ENCODE assay signal across 5 worm cellular contexts in the genomic region with DNA sequence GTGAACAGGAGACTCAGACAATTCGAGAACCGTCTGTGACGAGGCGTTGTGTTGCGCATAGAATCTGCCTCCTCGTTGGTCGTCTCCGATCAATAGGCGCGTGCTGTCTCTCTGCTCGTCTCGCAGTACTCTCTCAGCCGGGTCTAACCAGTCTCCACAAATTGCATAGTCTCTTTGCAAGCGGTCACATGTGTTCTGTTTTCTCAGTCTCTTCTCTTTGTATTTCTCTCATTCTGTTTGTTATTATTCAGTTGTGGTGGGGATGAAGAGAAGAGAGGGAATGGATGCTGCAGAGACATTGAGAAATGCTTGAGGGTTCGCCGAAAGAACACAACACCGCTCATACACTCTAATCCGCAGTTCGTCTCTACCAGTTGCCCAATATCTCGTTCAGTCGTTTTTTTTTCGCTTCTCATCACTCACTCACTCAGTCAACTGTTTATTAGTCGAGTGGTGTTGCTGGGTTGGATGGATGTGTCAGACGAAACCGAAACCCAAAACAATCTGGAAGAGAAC.
TF ChIP-seq lines count a peak whose summit lies in the region.

No protein-coding gene starts in this region.

TF ChIP-seq in whole organism, L1 larva, 84 proteins besides CTCF, POLR2A, EP300 and RAD21 (continues in another document):
- TF ChIP-seq pag-3 (tag; optimal IDR thresholded peaks at IDR 0.05; lab: Kevin White, UChicago; ENCODE audit: borderline replicate concordance, insufficient read depth) (peak; percentile 51), mab-9 (GFP tag; IDR thresholded peaks at IDR 0.05; lab: Robert Waterston, UW) (peak; percentile 82), lin-39 (tag; optimal IDR thresholded peaks at IDR 0.05; lab: Kevin White, UChicago) (peak; percentile 77), grh-1 (GFP tag; IDR thresholded peaks at IDR 0.05; lab: Robert Waterston, UW) (peak; percentile 90), egl-13 (tag; optimal IDR thresholded peaks at IDR 0.05; lab: Kevin White, UChicago) (peak; percentile 83), dsc-1 (tag; optimal IDR thresholded peaks at IDR 0.05; lab: Kevin White, UChicago) (peak; percentile 90), nhr-237 (tag; optimal IDR thresholded peaks at IDR 0.05; lab: Kevin White, UChicago) (peak; percentile 91), dpl-1 (GFP tag; optimal IDR thresholded peaks at IDR 0.05; lab: Kevin White, UChicago) (peak; percentile 71 to 75 (median 74)), blmp-1 (tag; optimal IDR thresholded peaks at IDR 0.05; lab: Kevin White, UChicago) (peak; percentile 89), rnt-1 (tag; optimal IDR thresholded peaks at IDR 0.05; lab: Kevin White, UChicago) (peak; percentile 92), unc-30 (tag; optimal IDR thresholded peaks at IDR 0.05; lab: Kevin White, UChicago) (no peak), nhr-90 (tag; optimal IDR thresholded peaks at IDR 0.05; lab: Kevin White, UChicago; ENCODE audit: poor library complexity) (peak; percentile 89), jun-1 (tag; optimal IDR thresholded peaks at IDR 0.05; lab: Kevin White, UChicago) (peak; percentile 94), C04F5.9 (tag; optimal IDR thresholded peaks at IDR 0.05; lab: Kevin White, UChicago) (peak; percentile 43), nhr-47 (tag; optimal IDR thresholded peaks at IDR 0.05; lab: Kevin White, UChicago) (peak; percentile 97), sup-37 (GFP tag; optimal IDR thresholded peaks at IDR 0.05; lab: Kevin White, UChicago) (peak; percentile 79)

TF ChIP-seq in whole organism, L3 larva, 47 proteins besides CTCF, POLR2A, EP300 and RAD21 (continues in another document):
- TF ChIP-seq unc-39 (tag; optimal IDR thresholded peaks at IDR 0.05; lab: Kevin White, UChicago), result peak; percentile 28
- no peak for TF ChIP-seq ceh-9 (tag; optimal IDR thresholded peaks at IDR 0.05; lab: Kevin White, UChicago)
- peak; percentile 98 for TF ChIP-seq nfya-1 (tag; optimal IDR thresholded peaks at IDR 0.05; lab: Kevin White, UChicago; ENCODE audit: insufficient read depth)
- TF ChIP-seq egl-27 (tag; optimal IDR thresholded peaks at IDR 0.05; lab: Kevin White, UChicago), result peak; percentile 85
- peak; percentile 69 for TF ChIP-seq nhr-77 (tag; optimal IDR thresholded peaks at IDR 0.05; lab: Kevin White, UChicago)
- TF ChIP-seq fkh-2 (tag; optimal IDR thresholded peaks at IDR 0.05; lab: Kevin White, UChicago), result peak; percentile 64
- TF ChIP-seq nhr-43 (tag; optimal IDR thresholded peaks at IDR 0.05; lab: Kevin White, UChicago; ENCODE audit: poor library complexity, severe bottlenecking), result peak; percentile 93
- peak; percentile 15 for TF ChIP-seq ZK546.5 (tag; optimal IDR thresholded peaks at IDR 0.05; lab: Kevin White, UChicago)
- TF ChIP-seq eor-1 (tag; optimal IDR thresholded peaks at IDR 0.05; lab: Kevin White, UChicago), result no peak
- TF ChIP-seq pqm-1 (tag; optimal IDR thresholded peaks at IDR 0.05; lab: Kevin White, UChicago), result peak; percentile 84
- TF ChIP-seq snpc-4 (tag; optimal IDR thresholded peaks at IDR 0.05; lab: Kevin White, UChicago), result peak; percentile 88
- peak; percentile 98 for TF ChIP-seq nhr-23 (tag; optimal IDR thresholded peaks at IDR 0.05; lab: Kevin White, UChicago)
- peak; percentile 43 for TF ChIP-seq ceh-16 (tag; optimal IDR thresholded peaks at IDR 0.05; lab: Kevin White, UChicago)
- TF ChIP-seq zag-1 (tag; optimal IDR thresholded peaks at IDR 0.05; lab: Kevin White, UChicago), result peak; percentile 54
- peak; percentile 20 for TF ChIP-seq ama-1 (optimal IDR thresholded peaks at IDR 0.05; lab: Kevin White, UChicago)
- no peak for TF ChIP-seq daf-12 (tag; optimal IDR thresholded peaks at IDR 0.05; lab: Kevin White, UChicago)
- peak; percentile 98 for TF ChIP-seq jun-1 (tag; optimal IDR thresholded peaks at IDR 0.05; lab: Kevin White, UChicago)

TF ChIP-seq in whole organism, early embryonic, 17 proteins besides CTCF, POLR2A, EP300 and RAD21:
- no peak for TF ChIP-seq tbx-37 (GFP tag; conservative IDR thresholded peaks at IDR 0.05; lab: Robert Waterston, UW)
- TF ChIP-seq sea-1 (GFP tag; conservative IDR thresholded peaks at IDR 0.05; lab: Robert Waterston, UW), result no peak
- TF ChIP-seq ets-7 (tag; optimal IDR thresholded peaks at IDR 0.05; lab: Kevin White, UChicago), result no peak
- TF ChIP-seq tra-4 (tag; optimal IDR thresholded peaks at IDR 0.05; lab: Kevin White, UChicago), result no peak
- TF ChIP-seq aly-1 (tag; optimal IDR thresholded peaks at IDR 0.05; lab: Kevin White, UChicago), result no peak
- TF ChIP-seq ama-1 (optimal IDR thresholded peaks at IDR 0.05; lab: Kevin White, UChicago), result no peak
- no peak for TF ChIP-seq flt-1 (GFP tag; IDR thresholded peaks at IDR 0.05; lab: Robert Waterston, UW)
- peak; percentile 43 for TF ChIP-seq pes-1 (GFP tag; IDR thresholded peaks at IDR 0.05; lab: Robert Waterston, UW)
- TF ChIP-seq B0310.2 (tag; optimal IDR thresholded peaks at IDR 0.05; lab: Kevin White, UChicago), result no peak
- TF ChIP-seq ceh-36 (tag; optimal IDR thresholded peaks at IDR 0.05; lab: Kevin White, UChicago), result peak; percentile 55
- no peak for TF ChIP-seq hnd-1 (tag; optimal IDR thresholded peaks at IDR 0.05; lab: Kevin White, UChicago)
- no peak for TF ChIP-seq hmbx-1 (tag; optimal IDR thresholded peaks at IDR 0.05; lab: Kevin White, UChicago)
- TF ChIP-seq hmg-4 (GFP tag; optimal IDR thresholded peaks at IDR 0.05; lab: Kevin White, UChicago), result peak; percentile 84
- peak; percentile 66 for TF ChIP-seq F13C5.2 (tag; optimal IDR thresholded peaks at IDR 0.05; lab: Kevin White, UChicago)
- TF ChIP-seq tbx-11 (GFP tag; IDR thresholded peaks at IDR 0.05; lab: Robert Waterston, UW), result no peak

TF ChIP-seq in whole organism, midembryonic, 9 proteins besides CTCF, POLR2A, EP300 and RAD21:
- no peak for TF ChIP-seq ref-1 (GFP tag; conservative IDR thresholded peaks at IDR 0.05; lab: Robert Waterston, UW)
- peak; percentile 55; the same call in 1 of the 2 replicates for TF ChIP-seq flt-1 (GFP tag; IDR thresholded peaks at IDR 0.05; lab: Robert Waterston, UW)
- peak; percentile 89 for TF ChIP-seq T22C8.4 (GFP tag; IDR thresholded peaks at IDR 0.05; lab: Robert Waterston, UW)
- peak; percentile 80; the same call in 1 of the 2 replicates for TF ChIP-seq ztf-29 (GFP tag; IDR thresholded peaks at IDR 0.05; lab: Robert Waterston, UW)
- TF ChIP-seq ztf-23 (GFP tag; IDR thresholded peaks at IDR 0.05; lab: Robert Waterston, UW), result no peak
- peak; percentile 97 for TF ChIP-seq cog-1 (tag; optimal IDR thresholded peaks at IDR 0.05; lab: Kevin White, UChicago)
TF ChIP-seq in whole organism, midembryonic: peak in this region for 4.

TF ChIP-seq in whole organism, young adult, 124 proteins besides CTCF, POLR2A, EP300 and RAD21 (continues in another document):
- no peak for TF ChIP-seq snpc-1.3 (tag; optimal IDR thresholded peaks at IDR 0.05; lab: Kevin White, UChicago; ENCODE audit: insufficient read depth)
- no peak for TF ChIP-seq F33H1.4 (GFP tag; IDR thresholded peaks at IDR 0.05; lab: Robert Waterston, UW)
- no peak for TF ChIP-seq F57C9.4 (tag; optimal IDR thresholded peaks at IDR 0.05; lab: Kevin White, UChicago)
- peak; percentile 77 for TF ChIP-seq lin-54 (GFP tag; optimal IDR thresholded peaks at IDR 0.05; lab: Kevin White, UChicago)
- no peak for TF ChIP-seq lsy-27 (tag; optimal IDR thresholded peaks at IDR 0.05; lab: Kevin White, UChicago; ENCODE audit: borderline replicate concordance, insufficient read depth)
- no peak for TF ChIP-seq egrh-3 (GFP tag; IDR thresholded peaks at IDR 0.05; lab: Robert Waterston, UW)
- no peak for TF ChIP-seq T26A5.8 (tag; optimal IDR thresholded peaks at IDR 0.05; lab: Kevin White, UChicago)
- TF ChIP-seq ztf-22 (GFP tag; optimal IDR thresholded peaks at IDR 0.05; lab: Kevin White, UChicago), result peak; percentile 54
- TF ChIP-seq snpc-3.4 (tag; optimal IDR thresholded peaks at IDR 0.05; lab: Kevin White, UChicago), result no peak
- no peak for TF ChIP-seq hlh-12 (tag; optimal IDR thresholded peaks at IDR 0.05; lab: Kevin White, UChicago)
- no peak for TF ChIP-seq hlh-26 (GFP tag; conservative IDR thresholded peaks at IDR 0.05; lab: Robert Waterston, UW)
- peak; percentile 25 for TF ChIP-seq snpc-4 (GFP tag; optimal IDR thresholded peaks at IDR 0.05; lab: Kevin White, UChicago)
- TF ChIP-seq snpc-4 (tag; optimal IDR thresholded peaks at IDR 0.05; lab: Kevin White, UChicago), result peak in 3 of 4 experiments; percentile 49 to 78 (median 64)
- no peak for TF ChIP-seq Y95B8A.8 (GFP tag; IDR thresholded peaks at IDR 0.05; lab: Robert Waterston, UW)
- no peak for TF ChIP-seq aptf-3 (GFP tag; IDR thresholded peaks at IDR 0.05; lab: Robert Waterston, UW)
- no peak for TF ChIP-seq ztf-28 (GFP tag; IDR thresholded peaks at IDR 0.05; lab: Robert Waterston, UW)
- TF ChIP-seq ztf-3 (GFP tag; optimal IDR thresholded peaks at IDR 0.05; lab: Kevin White, UChicago), result peak; percentile 77
- no peak for TF ChIP-seq nhr-179 (tag; optimal IDR thresholded peaks at IDR 0.05; lab: Kevin White, UChicago)
- peak; percentile 84 for TF ChIP-seq pbrm-1 (GFP tag; IDR thresholded peaks at IDR 0.05; lab: Robert Waterston, UW)
- TF ChIP-seq Y53G8AR.9 (GFP tag; conservative IDR thresholded peaks at IDR 0.05; lab: Robert Waterston, UW), result peak; percentile 62
- peak; percentile 93 for TF ChIP-seq ceh-27 (GFP tag; optimal IDR thresholded peaks at IDR 0.05; lab: Kevin White, UChicago)
- peak; percentile 76 for TF ChIP-seq T07F8.4 (tag; optimal IDR thresholded peaks at IDR 0.05; lab: Kevin White, UChicago)
- TF ChIP-seq let-526 (GFP tag; IDR thresholded peaks at IDR 0.05; lab: Robert Waterston, UW), result peak; percentile 84
- no peak for TF ChIP-seq ceh-58 (GFP tag; IDR thresholded peaks at IDR 0.05; lab: Robert Waterston, UW)
- no peak for TF ChIP-seq B0261.1 (tag; optimal IDR thresholded peaks at IDR 0.05; lab: Kevin White, UChicago)
- TF ChIP-seq K12H6.12 (tag; optimal IDR thresholded peaks at IDR 0.05; lab: Kevin White, UChicago), result peak; percentile 95
- TF ChIP-seq ceh-40 (GFP tag; IDR thresholded peaks at IDR 0.05; lab: Robert Waterston, UW), result no peak
- peak; percentile 91 for TF ChIP-seq ekl-4 (GFP tag; IDR thresholded peaks at IDR 0.05; lab: Robert Waterston, UW)
- TF ChIP-seq tbp1 (GFP tag; optimal IDR thresholded peaks at IDR 0.05; lab: Kevin White, UChicago), result peak; percentile 53
- TF ChIP-seq attf-6 (GFP tag; IDR thresholded peaks at IDR 0.05; lab: Robert Waterston, UW), result no peak
- TF ChIP-seq unc-130 (GFP tag; optimal IDR thresholded peaks at IDR 0.05; lab: Kevin White, UChicago), result peak; percentile 2
- TF ChIP-seq B0336.3 (GFP tag; IDR thresholded peaks at IDR 0.05; lab: Robert Waterston, UW), result peak; percentile 90
- no peak for TF ChIP-seq lsl-1 (GFP tag; optimal IDR thresholded peaks at IDR 0.05; lab: Kevin White, UChicago)
- no peak for TF ChIP-seq F23B12.7 (tag; optimal IDR thresholded peaks at IDR 0.05; lab: Kevin White, UChicago; ENCODE audit: insufficient read depth)
- no peak for TF ChIP-seq F49E8.2 (tag; optimal IDR thresholded peaks at IDR 0.05; lab: Kevin White, UChicago; ENCODE audit: insufficient read depth)
- TF ChIP-seq ceh-91 (GFP tag; IDR thresholded peaks at IDR 0.05; lab: Robert Waterston, UW), result no peak
- TF ChIP-seq nhr-120 (GFP tag; IDR thresholded peaks at IDR 0.05; lab: Robert Waterston, UW), result no peak
